Worm (Caenorhabditis elegans) whole organism, L1 larva: Measurements from ENCODE around the gene F53B3.5.
A peak's percentile ranks its signal among the peaks of the same experiment; 100 is the strongest.

Source experiments
- C04F5.9 ChIP-seq: sonication (generic microtip); optimal IDR thresholded peaks from 2 replicates; lab custom pipeline; 2016; ENCODE audit warnings: missing genetic modification characterization, missing compliant biosample characterization
- C16A3.4 ChIP-seq: fragments of 150-350 bp; optimal IDR thresholded peaks from 2 replicates; lab custom pipeline; 2014; ENCODE audit warnings: missing biosample characterization, missing genetic modification characterization
- aly-2 ChIP-seq: fragments of 150-350 bp; optimal IDR thresholded peaks from 2 replicates; lab custom pipeline; 2014; ENCODE audit warnings: missing biosample characterization, missing genetic modification characterization
- ama-1 ChIP-seq: fragments of 150-350 bp; optimal IDR thresholded peaks from 2 replicates; lab custom pipeline; 2014
- blmp-1 ChIP-seq: fragments of 150-350 bp; optimal IDR thresholded peaks from 2 replicates; lab custom pipeline; 2014; ENCODE audit warnings: missing biosample characterization, missing genetic modification characterization
- ceh-63 ChIP-seq: fragments of 200-800 bp; sonication (Bioruptor generic); optimal IDR thresholded peaks from 2 replicates; lab custom pipeline; 2018; ENCODE audit warnings: mild to moderate bottlenecking, missing genetic modification characterization, missing compliant biosample characterization
- ceh-8 ChIP-seq: fragments of 200-800 bp; sonication (Bioruptor generic); optimal IDR thresholded peaks from 2 replicates; lab custom pipeline; 2018; ENCODE audit warnings: mild to moderate bottlenecking, missing genetic modification characterization, moderate library complexity, missing compliant biosample characterization
- ces-1 ChIP-seq: fragments of 150-350 bp; optimal IDR thresholded peaks from 2 replicates; lab custom pipeline; 2014; ENCODE audit warnings: missing biosample characterization, missing genetic modification reagents, missing genetic modification characterization
- dpl-1 ChIP-seq, 3 experiments: fragments of 150-350 bp in 2 of 3; sonication (generic microtip) in 1 of 3; optimal IDR thresholded peaks; 2 replicates each; lab custom pipeline; 2014 to 2017; ENCODE audit warnings: missing biosample characterization in 3 of 3, missing genetic modification characterization in 3 of 3, missing genetic modification reagents in 3 of 3
- dsc-1 ChIP-seq: sonication (generic microtip); optimal IDR thresholded peaks from 2 replicates; lab custom pipeline; 2016; ENCODE audit warnings: mild to moderate bottlenecking, missing genetic modification characterization, missing compliant biosample characterization
- efl-3 ChIP-seq: fragments of 200-800 bp; sonication (Bioruptor generic); optimal IDR thresholded peaks from 2 replicates; lab custom pipeline; 2018; ENCODE audit warnings: mild to moderate bottlenecking, missing genetic modification characterization, missing compliant biosample characterization
- egl-27 ChIP-seq, 2 experiments: fragments of 150-350 bp in 1 of 2; sonication (generic microtip); optimal IDR thresholded peaks; 3 replicates each; lab custom pipeline; 2017 to 2018; ENCODE audit warnings: missing biosample characterization in 2 of 2, missing genetic modification characterization in 2 of 2, missing genetic modification reagents in 2 of 2
- elt-2 ChIP-seq: sonication (generic microtip); optimal IDR thresholded peaks from 2 replicates; lab custom pipeline; 2016; ENCODE audit warnings: missing genetic modification characterization, mild to moderate bottlenecking, inconsistent platforms, missing compliant biosample characterization, missing genetic modification reagents
- elt-3 ChIP-seq, 6 experiments: fragments of 150-350 bp in 1 of 6; sonication (generic microtip); optimal IDR thresholded peaks; 2 replicates each; lab custom pipeline; 2017 to 2018; ENCODE audit warnings: missing biosample characterization in 6 of 6, missing genetic modification characterization in 6 of 6, inconsistent platforms in 1 of 6
- fkh-4 ChIP-seq: sonication (generic microtip); optimal IDR thresholded peaks from 2 replicates; lab custom pipeline; 2016; ENCODE audit warnings: missing compliant biosample characterization, missing genetic modification characterization, borderline replicate concordance
- fkh-8 ChIP-seq: sonication (generic microtip); optimal IDR thresholded peaks from 2 replicates; lab custom pipeline; 2016; ENCODE audit warnings: mild to moderate bottlenecking, missing genetic modification characterization, missing compliant biosample characterization
- irx-1 ChIP-seq: sonication (generic microtip); optimal IDR thresholded peaks from 2 replicates; lab custom pipeline; 2016; ENCODE audit warnings: missing genetic modification characterization, missing compliant biosample characterization
- jun-1 ChIP-seq: fragments of 150-350 bp; optimal IDR thresholded peaks from 2 replicates; lab custom pipeline; 2014; ENCODE audit warnings: missing biosample characterization, missing genetic modification reagents, missing genetic modification characterization
- lin-13 ChIP-seq: fragments of 150-350 bp; optimal IDR thresholded peaks from 2 replicates; lab custom pipeline; 2014; ENCODE audit warnings: missing biosample characterization, missing genetic modification reagents, missing genetic modification characterization
- lin-14 ChIP-seq: fragments of 200-800 bp; sonication (Bioruptor generic); optimal IDR thresholded peaks from 2 replicates; lab custom pipeline; 2018; ENCODE audit warnings: mild to moderate bottlenecking, missing genetic modification characterization, moderate library complexity, missing compliant biosample characterization
- lin-15B ChIP-seq: fragments of 150-350 bp; sonication (generic microtip); optimal IDR thresholded peaks from 3 replicates; lab custom pipeline; 2014; ENCODE audit warnings: missing biosample characterization, missing genetic modification characterization
- lin-35 ChIP-seq, 2 experiments: fragments of 150-350 bp; optimal IDR thresholded peaks; 2 replicates each; lab custom pipeline; 2014; ENCODE audit warnings: missing biosample characterization in 2 of 2, missing genetic modification characterization in 2 of 2, missing genetic modification reagents in 2 of 2
- lsy-2 ChIP-seq, 2 experiments: fragments of 150-350 bp; optimal IDR thresholded peaks; 2 replicates each; lab custom pipeline; 2014; ENCODE audit warnings: missing biosample characterization in 2 of 2, missing genetic modification characterization in 2 of 2
- mab-9 ChIP-seq: fragments of 200-800 bp; sonication (Bioruptor generic); IDR thresholded peaks from 2 replicates; pipeline ENCODE4 v1.3.6; 2022; ENCODE audit warnings: missing genetic modification reagents, missing genetic modification characterization, missing compliant biosample characterization
- mep-1 ChIP-seq: fragments of 150-350 bp; optimal IDR thresholded peaks from 2 replicates; lab custom pipeline; 2014; ENCODE audit warnings: missing biosample characterization, missing genetic modification characterization
- nhr-12 ChIP-seq: sonication (generic microtip); optimal IDR thresholded peaks from 2 replicates; lab custom pipeline; 2017; ENCODE audit warnings: missing biosample characterization, missing genetic modification characterization
- nhr-19 ChIP-seq: fragments of 200-800 bp; sonication (Bioruptor generic); conservative IDR thresholded peaks from 2 replicates; pipeline ENCODE4 v1.3.6; 2022; ENCODE audit warnings: missing genetic modification characterization, missing compliant biosample characterization
- nhr-20 ChIP-seq: sonication (generic microtip); optimal IDR thresholded peaks from 2 replicates; lab custom pipeline; 2016; ENCODE audit warnings: mild to moderate bottlenecking, missing genetic modification characterization, missing compliant biosample characterization
- nhr-237 ChIP-seq: fragments of 150-350 bp; optimal IDR thresholded peaks from 2 replicates; lab custom pipeline; 2014; ENCODE audit warnings: missing biosample characterization, missing genetic modification characterization
- nhr-28 ChIP-seq: fragments of 150-350 bp; optimal IDR thresholded peaks from 2 replicates; lab custom pipeline; 2014; ENCODE audit warnings: missing biosample characterization, missing genetic modification characterization
- nhr-47 ChIP-seq: sonication (generic microtip); optimal IDR thresholded peaks from 2 replicates; lab custom pipeline; 2016; ENCODE audit warnings: mild to moderate bottlenecking, missing genetic modification characterization, moderate library complexity, missing compliant biosample characterization
- nhr-71 ChIP-seq: sonication (generic microtip); optimal IDR thresholded peaks from 2 replicates; lab custom pipeline; 2016; ENCODE audit warnings: mild to moderate bottlenecking, missing genetic modification characterization, moderate library complexity, missing compliant biosample characterization
- nhr-84 ChIP-seq: sonication (generic microtip); optimal IDR thresholded peaks from 2 replicates; lab custom pipeline; 2017; ENCODE audit warnings: missing biosample characterization, missing genetic modification characterization
- nhr-85 ChIP-seq: sonication (generic microtip); peaks from one replicate; lab custom pipeline; 2016; ENCODE audit warnings: missing genetic modification characterization, inconsistent platforms, missing compliant biosample characterization
- nhr-90 ChIP-seq: sonication (generic microtip); optimal IDR thresholded peaks from 2 replicates; lab custom pipeline; 2016; ENCODE audit warnings: mild to moderate bottlenecking, missing genetic modification characterization, missing compliant biosample characterization; ENCODE audit not compliant: poor library complexity
- pax-3 ChIP-seq: fragments of 200-800 bp; sonication (Bioruptor generic); optimal IDR thresholded peaks from 2 replicates; lab custom pipeline; 2018; ENCODE audit warnings: mild to moderate bottlenecking, missing genetic modification characterization, moderate library complexity, missing compliant biosample characterization
- pqm-1 ChIP-seq: sonication (generic microtip); optimal IDR thresholded peaks from 3 replicates; lab custom pipeline; 2017; ENCODE audit warnings: missing biosample characterization, missing genetic modification characterization
- skn-1 ChIP-seq: fragments of 150-350 bp; optimal IDR thresholded peaks from 2 replicates; lab custom pipeline; 2014; ENCODE audit warnings: missing biosample characterization, missing genetic modification characterization
- snpc-4 ChIP-seq: fragments of 150-350 bp; optimal IDR thresholded peaks from 2 replicates; lab custom pipeline; 2014; ENCODE audit warnings: missing biosample characterization, missing genetic modification characterization
- snu-23 ChIP-seq: sonication (generic microtip); optimal IDR thresholded peaks from 2 replicates; lab custom pipeline; 2016; ENCODE audit warnings: missing genetic modification characterization, missing compliant biosample characterization
- sptf-1 ChIP-seq: fragments of 150-350 bp; optimal IDR thresholded peaks from 2 replicates; lab custom pipeline; 2014; ENCODE audit warnings: missing biosample characterization, missing genetic modification characterization
- swsn-7 ChIP-seq: sonication (generic microtip); optimal IDR thresholded peaks from 2 replicates; lab custom pipeline; 2016; ENCODE audit warnings: missing genetic modification characterization, missing compliant biosample characterization
- tbx-2 ChIP-seq: sonication (generic microtip); optimal IDR thresholded peaks from 2 replicates; lab custom pipeline; 2016; ENCODE audit warnings: missing genetic modification characterization, missing compliant biosample characterization
- tlp-1 ChIP-seq: fragments of 150-350 bp; optimal IDR thresholded peaks from 2 replicates; lab custom pipeline; 2014; ENCODE audit warnings: missing biosample characterization, missing genetic modification characterization
- unc-62 ChIP-seq: fragments of 150-350 bp; optimal IDR thresholded peaks from 2 replicates; lab custom pipeline; 2014; ENCODE audit warnings: missing biosample characterization, missing genetic modification reagents, missing genetic modification characterization
- unc-86 ChIP-seq: sonication (generic microtip); optimal IDR thresholded peaks from 2 replicates; lab custom pipeline; 2016; ENCODE audit warnings: missing genetic modification characterization, missing compliant biosample characterization
- vab-15 ChIP-seq: sonication (generic microtip); optimal IDR thresholded peaks from 2 replicates; lab custom pipeline; 2017; ENCODE audit warnings: missing genotype, mild to moderate bottlenecking, missing genetic modification characterization, missing compliant biosample characterization
- zip-4 ChIP-seq: fragments of 200-800 bp; sonication (Bioruptor generic); optimal IDR thresholded peaks from 2 replicates; lab custom pipeline; 2018; ENCODE audit warnings: mild to moderate bottlenecking, missing genetic modification characterization, moderate library complexity, missing compliant biosample characterization
- ztf-4 ChIP-seq: fragments of 150-350 bp; optimal IDR thresholded peaks from 2 replicates; lab custom pipeline; 2014; ENCODE audit warnings: missing biosample characterization, missing genetic modification characterization

F53B3.5 gene

DNA sequence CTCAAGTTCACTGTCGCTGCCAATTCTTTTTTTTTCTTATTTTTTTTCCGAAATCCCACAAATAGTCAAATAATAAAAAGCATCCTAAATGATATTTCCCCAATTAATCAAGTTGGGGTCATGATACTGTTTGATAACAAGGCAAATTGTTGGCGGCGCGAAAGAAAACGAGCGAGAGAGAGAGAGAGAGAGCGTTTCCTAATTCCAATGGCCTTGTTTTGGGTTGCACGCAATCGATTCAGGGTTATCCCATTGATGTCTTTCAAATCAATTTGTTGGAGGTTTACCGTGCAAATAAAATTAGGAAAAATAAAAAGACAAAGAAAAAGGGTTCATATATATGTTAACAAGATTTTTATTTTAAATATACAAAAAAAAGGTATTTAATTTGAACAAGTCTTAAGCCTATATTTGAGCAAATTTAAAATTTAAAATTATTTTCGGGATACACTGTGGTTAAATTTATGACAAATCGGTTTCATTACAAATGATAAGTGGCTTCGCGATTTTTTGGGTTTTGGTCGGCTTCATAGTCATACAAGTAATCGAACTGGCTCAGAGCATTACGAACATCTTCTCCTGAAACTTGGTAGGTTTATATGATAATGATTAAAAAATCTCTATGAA is 13.7 kb downstream of the F53B3.5 start:
- no peak for TF ChIP-seq ceh-63 (GFP tag; lab: Kevin White, UChicago)
- TF ChIP-seq skn-1 (tag; lab: Kevin White, UChicago) = no peak
- TF ChIP-seq mep-1 (tag; lab: Kevin White, UChicago) = peak; percentile 32
- TF ChIP-seq fkh-4 (tag; lab: Kevin White, UChicago) = no peak
- no peak for TF ChIP-seq ama-1 (lab: Kevin White, UChicago)
- no peak for TF ChIP-seq efl-3 (GFP tag; lab: Kevin White, UChicago)
- TF ChIP-seq sptf-1 (tag; lab: Kevin White, UChicago) = no peak
- TF ChIP-seq dsc-1 (tag; lab: Kevin White, UChicago) = no peak
- peak; percentile 29 for TF ChIP-seq nhr-71 (tag; lab: Kevin White, UChicago)
- no peak for TF ChIP-seq C04F5.9 (tag; lab: Kevin White, UChicago)
- no peak for TF ChIP-seq tbx-2 (tag; lab: Kevin White, UChicago)
- no peak for TF ChIP-seq pqm-1
- TF ChIP-seq fkh-8 (tag; lab: Kevin White, UChicago) = no peak
- TF ChIP-seq egl-27 (tag; optimal IDR thresholded peaks at IDR 0.05; lab: Kevin White, UChicago) = no peak
- no peak for TF ChIP-seq vab-15
- TF ChIP-seq tlp-1 (tag; lab: Kevin White, UChicago) = no peak
- TF ChIP-seq blmp-1 = peak; percentile 60
- no peak for TF ChIP-seq zip-4
- TF ChIP-seq swsn-7 = no peak
- peak; percentile 48 for TF ChIP-seq snu-23
- TF ChIP-seq lin-13 = no peak
- TF ChIP-seq nhr-237 (tag; lab: Kevin White, UChicago) = no peak
- no peak for TF ChIP-seq ceh-8 (GFP tag; lab: Kevin White, UChicago)
- no peak for TF ChIP-seq irx-1 (tag; lab: Kevin White, UChicago)
- no peak for TF ChIP-seq jun-1 (tag; lab: Kevin White, UChicago)
- TF ChIP-seq lin-35 (GFP tag; optimal IDR thresholded peaks at IDR 0.05; lab: Kevin White, UChicago) = peak in 1 of 2 experiments; percentile 8
- peak; percentile 29 for TF ChIP-seq nhr-20 (tag; lab: Kevin White, UChicago)
- TF ChIP-seq nhr-12 (tag; lab: Kevin White, UChicago) = no peak
- peak in 1 of 2 experiments; percentile 4 for TF ChIP-seq lsy-2 (tag; optimal IDR thresholded peaks at IDR 0.05; lab: Kevin White, UChicago)
- no peak for TF ChIP-seq nhr-47 (tag; lab: Kevin White, UChicago)
- TF ChIP-seq elt-3 (tag; optimal IDR thresholded peaks at IDR 0.05; lab: Kevin White, UChicago) = peak in 1 of 6 experiments; percentile 69
- peak; percentile 38 for TF ChIP-seq ztf-4
- TF ChIP-seq lin-15B (tag; lab: Kevin White, UChicago) = no peak
- TF ChIP-seq nhr-90 (tag; lab: Kevin White, UChicago) = peak; percentile 23
- TF ChIP-seq nhr-84 = no peak
- TF ChIP-seq aly-2 = no peak
- TF ChIP-seq ces-1 (GFP tag; lab: Kevin White, UChicago) = no peak
- TF ChIP-seq C16A3.4 (tag; lab: Kevin White, UChicago) = no peak
- peak; percentile 85 for TF ChIP-seq nhr-85
- TF ChIP-seq nhr-19 (GFP tag; lab: Robert Waterston, UW) = peak; percentile 13
- no peak for TF ChIP-seq dpl-1 (GFP tag; optimal IDR thresholded peaks at IDR 0.05; lab: Kevin White, UChicago)
- no peak for TF ChIP-seq unc-62 (GFP tag; lab: Kevin White, UChicago)
- TF ChIP-seq, all 84 proteins: peak for 12

DNA sequence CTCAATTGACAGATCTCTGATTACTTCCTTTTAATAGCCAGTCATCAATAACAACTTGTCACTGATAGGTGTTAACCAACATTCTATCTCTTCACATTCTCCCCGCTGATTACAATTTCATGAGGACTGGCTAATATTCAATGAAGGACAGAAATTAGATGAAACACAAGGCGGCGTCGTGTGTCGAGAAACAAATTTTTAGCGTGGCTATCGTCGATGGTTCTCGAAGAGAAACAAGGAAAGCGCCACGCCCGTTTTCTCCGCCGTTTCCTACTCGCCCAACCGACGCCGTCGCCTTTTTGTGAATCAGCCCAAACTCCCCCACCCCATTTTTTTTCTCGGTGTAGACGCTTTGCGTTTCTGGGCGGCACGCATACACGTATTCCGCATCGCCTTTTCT is 15.4 kb downstream of the F53B3.5 start, which contains the start of gene F53B3.6:
TSS of gene F53B3.6 (plus strand) at position 284 of the 400 bp plus-strand sequence.
- TF ChIP-seq C16A3.4 (tag; lab: Kevin White, UChicago) = no peak
- peak; percentile 45 for TF ChIP-seq lin-14 (GFP tag; lab: Kevin White, UChicago)
- TF ChIP-seq snu-23 = peak; percentile 38
- TF ChIP-seq blmp-1 = peak; percentile 80
- no peak for TF ChIP-seq nhr-84
- TF ChIP-seq nhr-85 = peak; percentile 66
- TF ChIP-seq elt-3 (tag; optimal IDR thresholded peaks at IDR 0.05; lab: Kevin White, UChicago) = peak in 4 of 6 experiments; percentile 20 to 72 (median 51)
- no peak for TF ChIP-seq snpc-4
- TF ChIP-seq pax-3 (tag; lab: Kevin White, UChicago) = no peak
- TF ChIP-seq nhr-20 (tag; lab: Kevin White, UChicago) = peak; percentile 27
- TF ChIP-seq nhr-90 (tag; lab: Kevin White, UChicago) = no peak
- TF ChIP-seq tbx-2 (tag; lab: Kevin White, UChicago) = peak; percentile 4
- no peak for TF ChIP-seq nhr-19 (GFP tag; lab: Robert Waterston, UW)
- TF ChIP-seq elt-2 = no peak
- no peak for TF ChIP-seq unc-86 (tag; lab: Kevin White, UChicago)
- no peak for TF ChIP-seq ces-1 (GFP tag; lab: Kevin White, UChicago)
- peak; percentile 17 for TF ChIP-seq nhr-71 (tag; lab: Kevin White, UChicago)
- TF ChIP-seq mab-9 = no peak
- TF ChIP-seq ceh-8 (GFP tag; lab: Kevin White, UChicago) = no peak
- TF ChIP-seq nhr-28 = no peak
- TF ChIP-seq, all 84 proteins: peak for 8
